Worm (Caenorhabditis elegans): ENCODE results near the gene srh-118.

The srh-118 gene

ce11 chrV:17496071-17496470, at the start of gene srh-118:
srh-118 (minus strand) TSS chrV:17496171.
- TF ChIP-seq blmp-1 (tag; optimal IDR thresholded peaks at IDR 0.05) (no peak), isw-1 (GFP tag; IDR thresholded peaks at IDR 0.05) (no peak), dpl-1 (GFP tag; optimal IDR thresholded peaks at IDR 0.05) (no peak), ztf-4 (tag; optimal IDR thresholded peaks at IDR 0.05) (no peak), efl-3 (GFP tag; optimal IDR thresholded peaks at IDR 0.05) (no peak), pag-3 (tag; optimal IDR thresholded peaks at IDR 0.05; ENCODE audit: borderline replicate concordance, insufficient read depth) (no peak), hlh-4 (tag; optimal IDR thresholded peaks at IDR 0.05) (no peak), lsy-2 (tag; optimal IDR thresholded peaks at IDR 0.05) (no peak), sup-37 (GFP tag; optimal IDR thresholded peaks at IDR 0.05) (no peak), C34B4.2 (tag; optimal IDR thresholded peaks at IDR 0.05) (no peak), nhr-28 (tag; optimal IDR thresholded peaks at IDR 0.05) (no peak), nhr-19 (GFP tag; conservative IDR thresholded peaks at IDR 0.05) (no peak), nhr-237 (tag; optimal IDR thresholded peaks at IDR 0.05) (no peak), unc-98 (GFP tag; IDR thresholded peaks at IDR 0.05) (no peak), nhr-90 (tag; optimal IDR thresholded peaks at IDR 0.05; ENCODE audit: poor library complexity) (no peak), lin-15B (tag; optimal IDR thresholded peaks at IDR 0.05) (no peak), elt-2 (tag; optimal IDR thresholded peaks at IDR 0.05) (no peak), ces-1 (GFP tag; optimal IDR thresholded peaks at IDR 0.05) (no peak), mab-9 (GFP tag; IDR thresholded peaks at IDR 0.05) (no peak), nhr-85 (tag) (no peak)

DNA sequence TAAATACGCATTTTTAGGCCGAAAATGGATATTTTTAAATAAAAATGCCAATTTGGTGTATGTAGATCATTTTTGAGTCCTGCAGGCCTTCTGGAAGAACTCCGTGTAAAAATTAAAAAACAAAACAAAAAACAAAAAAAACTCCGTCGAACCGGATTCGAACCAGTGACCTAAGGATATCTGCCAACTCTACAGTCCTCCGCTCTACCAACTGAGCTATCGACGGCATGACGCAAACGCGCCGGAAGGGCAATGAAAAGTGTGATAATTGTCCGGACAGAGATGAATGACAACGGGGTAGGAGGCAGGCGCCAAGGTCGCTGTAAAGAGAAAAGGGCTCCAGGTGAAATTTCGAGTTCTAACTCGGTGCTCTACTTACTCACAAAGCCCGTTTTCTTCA, 46.3 kb upstream of the srh-118 start:
- TF ChIP-seq rnt-1 (tag; optimal IDR thresholded peaks at IDR 0.05) (peak; percentile 8), snpc-4 (tag; optimal IDR thresholded peaks at IDR 0.05) (peak; percentile 12), lin-39 (tag; optimal IDR thresholded peaks at IDR 0.05) (no peak), efl-1 (optimal IDR thresholded peaks at IDR 0.05) (no peak), efl-1 (GFP tag; optimal IDR thresholded peaks at IDR 0.05 in 1 of 2) (peak in 1 of 2 experiments; percentile 71), sptf-1 (tag; optimal IDR thresholded peaks at IDR 0.05) (no peak)

ce11 chrV:17540295-17540694, 44.3 kb upstream of the srh-118 start, which contains the start of gene srz-25:
srz-25 (plus strand) TSS chrV:17540595.
- TF ChIP-seq ceh-63 (GFP tag; optimal IDR thresholded peaks at IDR 0.05) (no peak), sup-37 (GFP tag; optimal IDR thresholded peaks at IDR 0.05) (no peak), grh-1 (GFP tag; IDR thresholded peaks at IDR 0.05) (no peak), ets-5 (GFP tag; IDR thresholded peaks at IDR 0.05) (no peak), vab-15 (tag; optimal IDR thresholded peaks at IDR 0.05) (no peak), unc-30 (tag; optimal IDR thresholded peaks at IDR 0.05) (no peak), egl-27 (tag; optimal IDR thresholded peaks at IDR 0.05) (no peak), nhr-20 (tag; optimal IDR thresholded peaks at IDR 0.05) (no peak), rnt-1 (tag; optimal IDR thresholded peaks at IDR 0.05) (no peak), ztf-4 (tag; optimal IDR thresholded peaks at IDR 0.05) (no peak), efl-3 (GFP tag; optimal IDR thresholded peaks at IDR 0.05) (no peak)

- TF ChIP-seq dsc-1 (tag; optimal IDR thresholded peaks at IDR 0.05) (peak; percentile 2), nhr-84 (tag; optimal IDR thresholded peaks at IDR 0.05) (no peak)
These were observed 43.3 kb upstream of the srh-118 start for ce11 chrV:17539289-17539688.

DNA sequence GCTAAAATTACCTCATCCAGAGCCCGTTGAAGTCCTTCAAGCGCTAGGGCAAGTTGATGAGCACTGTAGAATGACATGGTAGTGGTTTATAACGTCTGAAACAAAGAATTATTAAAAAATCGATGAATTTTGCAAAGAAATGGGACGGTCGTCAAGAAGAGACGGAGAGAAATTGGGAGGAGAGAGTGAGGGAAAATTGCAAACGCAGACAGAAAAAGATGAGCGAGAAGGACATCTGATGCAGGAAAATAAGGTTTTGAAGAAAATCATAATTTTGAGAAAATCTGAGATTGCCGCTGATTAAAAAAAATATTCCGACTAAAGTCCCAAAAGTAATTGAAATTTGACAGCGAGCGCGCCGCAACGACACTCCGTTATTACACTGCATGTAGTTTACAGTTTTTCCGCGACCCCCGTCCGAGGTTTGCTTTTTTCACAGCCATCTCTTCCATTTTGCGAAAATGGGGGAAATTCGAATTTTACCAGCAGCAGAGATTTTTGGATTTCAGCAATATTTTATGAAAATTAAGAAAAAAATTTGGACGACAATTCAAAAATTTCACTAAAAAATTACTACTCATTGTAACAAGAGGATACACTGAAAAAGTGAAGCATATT, 42.4 kb upstream of the srh-118 start, which contains the start of gene C18D4.6:
Gene C18D4.6, minus strand, starts transcription at position 97 of the 618 bp plus-strand sequence.
- TF ChIP-seq unc-98 (GFP tag; IDR thresholded peaks at IDR 0.05) = no peak
- TF ChIP-seq nhr-90 (tag; optimal IDR thresholded peaks at IDR 0.05; ENCODE audit: poor library complexity) = no peak
- no peak for TF ChIP-seq grh-1 (GFP tag; IDR thresholded peaks at IDR 0.05)
- TF ChIP-seq efl-1 (optimal IDR thresholded peaks at IDR 0.05) = peak; percentile 46 to 74
- peak; percentile 70 to 96 for TF ChIP-seq efl-1 (GFP tag; optimal IDR thresholded peaks at IDR 0.05 in 1 of 2)
- TF ChIP-seq C04F5.9 (tag; optimal IDR thresholded peaks at IDR 0.05) = no peak
- TF ChIP-seq lin-35 (GFP tag; optimal IDR thresholded peaks at IDR 0.05) = peak; percentile 41 to 88
- TF ChIP-seq rnt-1 (tag; optimal IDR thresholded peaks at IDR 0.05) = peak; percentile 11
- peak; percentile 13 for TF ChIP-seq snu-23 (GFP tag; optimal IDR thresholded peaks at IDR 0.05)
- TF ChIP-seq jun-1 (tag; optimal IDR thresholded peaks at IDR 0.05) = no peak
- TF ChIP-seq xbp-1 (tag; optimal IDR thresholded peaks at IDR 0.05) = no peak
- no peak for TF ChIP-seq Y116A8C.19 (tag; optimal IDR thresholded peaks at IDR 0.05; ENCODE audit: borderline replicate concordance)
- no peak for TF ChIP-seq pqm-1 (tag; optimal IDR thresholded peaks at IDR 0.05)
- TF ChIP-seq pag-3 (tag; optimal IDR thresholded peaks at IDR 0.05; ENCODE audit: borderline replicate concordance, insufficient read depth) = no peak
- TF ChIP-seq tbx-2 (tag; optimal IDR thresholded peaks at IDR 0.05) = peak; percentile 17
- no peak for TF ChIP-seq zip-4 (GFP tag; optimal IDR thresholded peaks at IDR 0.05)
- TF ChIP-seq snpc-4 (tag; optimal IDR thresholded peaks at IDR 0.05) = no peak
- TF ChIP-seq alr-1 (tag; optimal IDR thresholded peaks at IDR 0.05; ENCODE audit: borderline replicate concordance) = no peak
